Worm (Caenorhabditis elegans) whole organism, L2 larva: ENCODE results near the gene ZK228.1.

Experiments
- C34F6.9 ChIP-seq: fragments of 150-350 bp; optimal IDR thresholded peaks from 2 replicates; lab custom pipeline; 2014; ENCODE audit warnings: missing biosample characterization, missing genetic modification characterization
- F13H6.1 ChIP-seq: sonication (generic microtip); optimal IDR thresholded peaks from 2 replicates; lab custom pipeline; 2016; ENCODE audit warnings: missing genetic modification characterization, missing compliant biosample characterization
- R02D3.7 ChIP-seq: fragments of 150-350 bp; optimal IDR thresholded peaks from 2 replicates; lab custom pipeline; 2014; ENCODE audit warnings: missing biosample characterization, missing genetic modification characterization
- Y55F3AM.14 ChIP-seq: fragments of 200-800 bp; sonication (Bioruptor generic); optimal IDR thresholded peaks from 2 replicates; lab custom pipeline; 2018; ENCODE audit warnings: mild to moderate bottlenecking, missing genetic modification characterization, missing compliant biosample characterization
- ZK546.5 ChIP-seq: sonication (generic microtip); optimal IDR thresholded peaks from 2 replicates; lab custom pipeline; 2017; ENCODE audit warnings: missing biosample characterization, missing genetic modification characterization
- alr-1 ChIP-seq: fragments of 150-350 bp; optimal IDR thresholded peaks from 2 replicates; lab custom pipeline; 2014; ENCODE audit warnings: missing biosample characterization, missing genetic modification characterization
- ceh-16 ChIP-seq: fragments of 150-350 bp; optimal IDR thresholded peaks from 2 replicates; lab custom pipeline; 2014; ENCODE audit warnings: missing biosample characterization, missing genetic modification characterization
- ceh-82 ChIP-seq: fragments of 150-350 bp; optimal IDR thresholded peaks from 2 replicates; lab custom pipeline; 2014; ENCODE audit warnings: missing biosample characterization, missing genetic modification characterization
- crh-2 ChIP-seq: sonication (generic microtip); optimal IDR thresholded peaks from 2 replicates; lab custom pipeline; 2017; ENCODE audit warnings: missing biosample characterization, missing genetic modification characterization
- egl-27 ChIP-seq: sonication (generic microtip); optimal IDR thresholded peaks from 3 replicates; lab custom pipeline; 2017; ENCODE audit warnings: missing biosample characterization, missing genetic modification reagents, missing genetic modification characterization
- elt-1 ChIP-seq: fragments of 150-350 bp; optimal IDR thresholded peaks from 2 replicates; lab custom pipeline; 2014; ENCODE audit warnings: missing biosample characterization, missing genetic modification characterization
- elt-3 ChIP-seq: sonication (generic microtip); optimal IDR thresholded peaks from 2 replicates; lab custom pipeline; 2017; ENCODE audit warnings: missing biosample characterization, missing genetic modification characterization
- fos-1 ChIP-seq: fragments of 150-350 bp; optimal IDR thresholded peaks from 2 replicates; lab custom pipeline; 2014; ENCODE audit warnings: missing biosample characterization, missing genetic modification characterization
- gmeb-1 ChIP-seq: fragments of 150-350 bp; optimal IDR thresholded peaks from 2 replicates; lab custom pipeline; 2014; ENCODE audit warnings: missing biosample characterization, missing genetic modification characterization
- lin-11 ChIP-seq: fragments of 150-350 bp; sonication (generic microtip); optimal IDR thresholded peaks from 2 replicates; lab custom pipeline; 2014; ENCODE audit warnings: missing biosample characterization, missing genetic modification characterization, inconsistent platforms, mixed read lengths
- mbf-1 ChIP-seq: sonication (generic microtip); optimal IDR thresholded peaks from 2 replicates; lab custom pipeline; 2017; ENCODE audit warnings: missing biosample characterization, missing genetic modification characterization
- nhr-10 ChIP-seq: sonication (generic microtip); optimal IDR thresholded peaks from 2 replicates; lab custom pipeline; 2017; ENCODE audit warnings: missing biosample characterization, missing genetic modification characterization
- nhr-12 ChIP-seq: fragments of 150-350 bp; optimal IDR thresholded peaks from 2 replicates; lab custom pipeline; 2014; ENCODE audit warnings: missing biosample characterization, missing genetic modification characterization
- nhr-21 ChIP-seq: fragments of 150-350 bp; optimal IDR thresholded peaks from 2 replicates; lab custom pipeline; 2014; ENCODE audit warnings: missing biosample characterization, missing genetic modification characterization
- nhr-237 ChIP-seq: fragments of 150-350 bp; optimal IDR thresholded peaks from 2 replicates; lab custom pipeline; 2014; ENCODE audit warnings: missing biosample characterization, missing genetic modification characterization
- nhr-25 ChIP-seq: fragments of 150-350 bp; sonication (generic microtip); optimal IDR thresholded peaks from 3 replicates; lab custom pipeline; 2014; ENCODE audit warnings: missing biosample characterization, missing genetic modification characterization
- nhr-77 ChIP-seq: fragments of 150-350 bp; optimal IDR thresholded peaks from 2 replicates; lab custom pipeline; 2014; ENCODE audit warnings: missing biosample characterization, missing genetic modification characterization
- sem-4 ChIP-seq: fragments of 150-350 bp; optimal IDR thresholded peaks from 2 replicates; lab custom pipeline; 2014; ENCODE audit warnings: missing biosample characterization, missing genetic modification reagents, missing genetic modification characterization
- skn-1 ChIP-seq: sonication (generic microtip); optimal IDR thresholded peaks from 2 replicates; lab custom pipeline; 2017; ENCODE audit warnings: missing biosample characterization, missing genetic modification characterization
- sma-3 ChIP-seq: sonication (generic microtip); optimal IDR thresholded peaks from 2 replicates; lab custom pipeline; 2016; ENCODE audit warnings: missing genetic modification reagents, missing genetic modification characterization, missing compliant biosample characterization
- sma-9 ChIP-seq, 2 experiments: fragments of 150-350 bp in 1 of 2; sonication (generic microtip) in 1 of 2; optimal IDR thresholded peaks; 2 replicates each; lab custom pipeline; 2014 to 2016; ENCODE audit warnings: missing genetic modification characterization in 2 of 2, mild to moderate bottlenecking in 1 of 2, missing biosample characterization in 1 of 2, missing compliant biosample characterization in 1 of 2, missing genetic modification reagents in 1 of 2, moderate library complexity in 1 of 2
- snpc-4 ChIP-seq: fragments of 150-350 bp; optimal IDR thresholded peaks from 2 replicates; lab custom pipeline; 2014; ENCODE audit warnings: missing biosample characterization, missing genetic modification characterization
- unc-39 ChIP-seq: fragments of 150-350 bp; optimal IDR thresholded peaks from 2 replicates; lab custom pipeline; 2014; ENCODE audit warnings: missing biosample characterization, missing genetic modification characterization
- unc-55 ChIP-seq: fragments of 150-350 bp; sonication (generic microtip); optimal IDR thresholded peaks from 3 replicates; lab custom pipeline; 2014; ENCODE audit warnings: missing biosample characterization, missing genetic modification reagents, missing genetic modification characterization
- unc-62 ChIP-seq: fragments of 150-350 bp; optimal IDR thresholded peaks from 2 replicates; lab custom pipeline; 2014; ENCODE audit warnings: missing biosample characterization, missing genetic modification reagents, missing genetic modification characterization
- ztf-1 ChIP-seq: fragments of 200-800 bp; sonication (Bioruptor generic); conservative IDR thresholded peaks from 2 replicates; pipeline ENCODE4 v1.3.6; 2022; ENCODE audit warnings: missing genetic modification characterization, missing compliant biosample characterization
- ztf-11 ChIP-seq: sonication (generic microtip); optimal IDR thresholded peaks from 2 replicates; lab custom pipeline; 2017; ENCODE audit warnings: missing biosample characterization, missing genetic modification characterization
- ztf-4 ChIP-seq: fragments of 150-350 bp; optimal IDR thresholded peaks from 2 replicates; lab custom pipeline; 2014; ENCODE audit warnings: missing biosample characterization, missing genetic modification characterization

ZK228.1 gene

DNA sequence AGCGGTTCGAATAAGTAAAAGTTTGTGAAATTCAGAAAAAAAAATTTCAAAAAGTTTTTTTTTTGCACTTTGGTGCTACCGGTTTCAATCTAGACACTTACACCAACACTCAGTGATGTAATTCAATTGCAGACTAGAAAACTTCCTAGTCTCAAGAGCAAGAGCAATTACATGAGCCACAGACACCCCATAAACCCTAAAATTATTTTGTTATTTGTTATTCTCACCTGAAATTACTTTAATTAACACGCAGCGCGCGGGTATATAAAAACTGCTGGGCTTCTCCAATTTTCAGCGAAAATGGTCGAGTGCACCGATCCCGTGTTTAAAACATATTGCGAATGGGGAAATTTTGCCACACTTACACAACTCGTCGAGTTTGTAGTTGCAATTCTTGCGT lies 17.9 kb upstream of the ZK228.1 start, which contains the start of gene srw-83:
Gene srw-83 (plus strand): TSS at position 301 of the 400 bp plus-strand sequence.
- TF ChIP-seq ZK546.5 (tag; lab: Kevin White, UChicago) (no peak), unc-39 (tag; lab: Kevin White, UChicago) (no peak), alr-1 (tag; lab: Kevin White, UChicago) (no peak), nhr-25 (tag; lab: Kevin White, UChicago) (no peak), unc-55 (GFP tag; lab: Kevin White, UChicago) (no peak), lin-11 (no peak), snpc-4 (tag; lab: Kevin White, UChicago) (no peak), nhr-12 (tag; lab: Kevin White, UChicago) (no peak), sma-9 (GFP tag; optimal IDR thresholded peaks at IDR 0.05; lab: Kevin White, UChicago) (no peak), sma-9 (tag; optimal IDR thresholded peaks at IDR 0.05; lab: Kevin White, UChicago) (no peak), gmeb-1 (tag; lab: Kevin White, UChicago) (no peak), ztf-11 (no peak), nhr-21 (no peak), crh-2 (tag; lab: Kevin White, UChicago) (no peak), elt-3 (tag; lab: Kevin White, UChicago) (no peak)

DNA sequence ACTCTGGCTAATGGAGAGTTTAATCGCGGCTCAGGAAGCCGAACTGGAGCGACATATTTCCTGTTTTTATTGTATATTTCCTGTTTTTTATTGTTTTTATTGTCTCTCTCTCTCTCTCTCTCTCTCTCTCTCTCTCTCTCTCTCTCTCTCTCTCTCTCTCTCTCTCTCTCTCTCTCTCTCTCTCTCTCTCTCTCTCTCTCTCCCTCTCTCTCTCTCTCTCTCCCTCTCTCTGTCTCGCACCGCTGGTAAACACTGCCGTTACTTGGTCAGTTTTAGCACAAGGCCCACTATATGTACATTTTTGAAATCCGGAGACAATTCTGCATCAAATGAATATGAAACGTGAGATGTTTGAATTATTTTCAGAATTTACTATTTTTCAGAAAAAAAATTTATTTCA lies 13.4 kb upstream of the ZK228.1 start:
- TF ChIP-seq ZK546.5 (tag; lab: Kevin White, UChicago) (no peak), nhr-77 (tag; lab: Kevin White, UChicago) (no peak), unc-62 (GFP tag; lab: Kevin White, UChicago) (no peak), gmeb-1 (tag; lab: Kevin White, UChicago) (no peak), alr-1 (tag; lab: Kevin White, UChicago) (no peak), ceh-82 (no peak), C34F6.9 (tag; lab: Kevin White, UChicago) (no peak), nhr-10 (tag; lab: Kevin White, UChicago) (no peak)

ce11 chrV:18431450-18431849 lies 12.8 kb upstream of the ZK228.1 start, which contains the start of gene srw-82:
Gene srw-82, plus strand, starts transcription at chrV:18431750.
- no peak for TF ChIP-seq R02D3.7 (tag; lab: Kevin White, UChicago)
- TF ChIP-seq ztf-4 (tag; lab: Kevin White, UChicago), result no peak
- TF ChIP-seq mbf-1 (tag; lab: Kevin White, UChicago), result no peak
- TF ChIP-seq nhr-25 (tag; lab: Kevin White, UChicago), result no peak
- TF ChIP-seq ztf-1, result no peak
- no peak for TF ChIP-seq fos-1 (tag; lab: Kevin White, UChicago)

DNA sequence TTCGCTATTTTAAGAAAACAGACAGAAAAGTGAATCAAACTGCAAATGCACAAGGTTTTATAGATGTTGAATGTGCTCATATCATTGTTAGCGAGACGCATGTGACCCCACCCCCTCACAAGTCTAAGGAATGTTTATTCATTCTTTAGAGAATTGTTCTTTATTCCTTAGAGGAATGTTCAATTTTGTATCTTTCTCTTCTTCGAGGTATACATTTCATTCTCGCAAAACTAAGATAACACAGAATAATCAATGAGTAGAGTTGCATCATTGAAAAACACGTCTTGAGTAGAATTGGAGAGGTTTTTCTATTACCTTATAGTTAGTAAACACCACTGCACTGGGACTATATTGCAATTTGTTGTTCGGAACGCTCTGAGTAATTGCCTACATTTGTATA lies 9.3 kb upstream of the ZK228.1 start, which contains the start of gene ZK262.20:
Gene ZK262.20 (minus strand): TSS at position 101 of the 400 bp plus-strand sequence.
- TF ChIP-seq unc-55 (GFP tag; lab: Kevin White, UChicago) (no peak), F13H6.1 (tag; lab: Kevin White, UChicago) (no peak), unc-39 (tag; lab: Kevin White, UChicago) (no peak), sma-3 (GFP tag; lab: Kevin White, UChicago) (no peak), sem-4 (tag; lab: Kevin White, UChicago) (no peak), elt-1 (tag; lab: Kevin White, UChicago) (no peak), ceh-16 (tag; lab: Kevin White, UChicago) (no peak), skn-1 (no peak)

DNA sequence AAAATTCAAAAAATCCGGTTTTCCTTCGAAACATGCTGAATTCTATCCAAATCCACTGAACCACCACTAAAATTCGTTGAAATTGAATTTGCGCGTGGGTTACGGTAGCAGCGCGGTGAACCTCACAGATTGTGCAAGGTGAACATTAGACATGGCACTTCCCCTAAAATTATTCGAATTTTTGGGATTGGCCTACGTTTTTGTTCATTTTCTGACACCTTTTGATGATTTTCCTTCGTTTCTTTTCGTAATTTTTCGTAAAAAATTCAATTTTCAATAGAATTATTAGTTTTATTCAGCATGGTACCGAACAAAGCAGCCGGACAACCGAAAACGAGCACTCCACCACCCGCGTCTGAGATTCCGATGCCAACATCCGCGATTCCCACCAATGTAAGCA lies 6.1 kb upstream of the ZK228.1 start, which contains the start of gene ZK262.8:
Gene ZK262.8 (plus strand): TSS at position 301 of the 400 bp plus-strand sequence.
- TF ChIP-seq elt-3 (tag; lab: Kevin White, UChicago) (no peak), snpc-4 (tag; lab: Kevin White, UChicago) (no peak), ztf-11 (no peak), nhr-237 (tag; lab: Kevin White, UChicago) (no peak), C34F6.9 (tag; lab: Kevin White, UChicago) (no peak), Y55F3AM.14 (GFP tag; lab: Kevin White, UChicago) (no peak), alr-1 (tag; lab: Kevin White, UChicago) (no peak), sma-3 (GFP tag; lab: Kevin White, UChicago) (no peak), egl-27 (tag; lab: Kevin White, UChicago) (no peak), mbf-1 (tag; lab: Kevin White, UChicago) (no peak), fos-1 (tag; lab: Kevin White, UChicago) (no peak), nhr-25 (tag; lab: Kevin White, UChicago) (no peak), nhr-12 (tag; lab: Kevin White, UChicago) (no peak)
